Worm (Caenorhabditis elegans) whole organism, L2 larva: Measurements from ENCODE around the gene F53A9.9.

Experiments used
- alr-1 ChIP-seq: fragments of 150-350 bp; optimal IDR thresholded peaks from 2 replicates; lab custom pipeline; 2014; ENCODE audit warnings: missing biosample characterization, missing genetic modification characterization
- ama-1 ChIP-seq: fragments of 150-350 bp; optimal IDR thresholded peaks from 2 replicates; lab custom pipeline; 2018; ENCODE audit warnings: inconsistent platforms
- ceh-16 ChIP-seq: fragments of 150-350 bp; optimal IDR thresholded peaks from 2 replicates; lab custom pipeline; 2014; ENCODE audit warnings: missing biosample characterization, missing genetic modification characterization
- lin-13 ChIP-seq: fragments of 150-350 bp; optimal IDR thresholded peaks from 2 replicates; lab custom pipeline; 2014; ENCODE audit warnings: missing biosample characterization, missing genetic modification reagents, missing genetic modification characterization
- nhr-10 ChIP-seq: sonication (generic microtip); optimal IDR thresholded peaks from 2 replicates; lab custom pipeline; 2017; ENCODE audit warnings: missing biosample characterization, missing genetic modification characterization
- nhr-12 ChIP-seq: fragments of 150-350 bp; optimal IDR thresholded peaks from 2 replicates; lab custom pipeline; 2014; ENCODE audit warnings: missing biosample characterization, missing genetic modification characterization
- nhr-237 ChIP-seq: fragments of 150-350 bp; optimal IDR thresholded peaks from 2 replicates; lab custom pipeline; 2014; ENCODE audit warnings: missing biosample characterization, missing genetic modification characterization
- nhr-6 ChIP-seq: fragments of 150-350 bp; optimal IDR thresholded peaks from 2 replicates; lab custom pipeline; 2014; ENCODE audit warnings: missing biosample characterization, missing genetic modification characterization
- sma-9 ChIP-seq, 2 experiments: fragments of 150-350 bp in 1 of 2; sonication (generic microtip) in 1 of 2; optimal IDR thresholded peaks; 2 replicates each; lab custom pipeline; 2014 to 2016; ENCODE audit warnings: missing genetic modification characterization in 2 of 2, mild to moderate bottlenecking in 1 of 2, missing biosample characterization in 1 of 2, missing compliant biosample characterization in 1 of 2, missing genetic modification reagents in 1 of 2, moderate library complexity in 1 of 2
- snpc-4 ChIP-seq: fragments of 150-350 bp; optimal IDR thresholded peaks from 2 replicates; lab custom pipeline; 2014; ENCODE audit warnings: missing biosample characterization, missing genetic modification characterization
- unc-39 ChIP-seq: fragments of 150-350 bp; optimal IDR thresholded peaks from 2 replicates; lab custom pipeline; 2014; ENCODE audit warnings: missing biosample characterization, missing genetic modification characterization
- unc-62 ChIP-seq: fragments of 150-350 bp; optimal IDR thresholded peaks from 2 replicates; lab custom pipeline; 2014; ENCODE audit warnings: missing biosample characterization, missing genetic modification reagents, missing genetic modification characterization
- ztf-11 ChIP-seq: sonication (generic microtip); optimal IDR thresholded peaks from 2 replicates; lab custom pipeline; 2017; ENCODE audit warnings: missing biosample characterization, missing genetic modification characterization
- ztf-4 ChIP-seq: fragments of 150-350 bp; optimal IDR thresholded peaks from 2 replicates; lab custom pipeline; 2014; ENCODE audit warnings: missing biosample characterization, missing genetic modification characterization

- no peak for TF ChIP-seq nhr-6 (tag; lab: Kevin White, UChicago)
- no peak for TF ChIP-seq ztf-11 (tag; lab: Kevin White, UChicago)
- TF ChIP-seq snpc-4 (tag; lab: Kevin White, UChicago): no peak
- no peak for TF ChIP-seq nhr-12 (tag; lab: Kevin White, UChicago)
- TF ChIP-seq unc-39 (tag; lab: Kevin White, UChicago): no peak
- TF ChIP-seq ztf-4 (tag; lab: Kevin White, UChicago): no peak
- TF ChIP-seq unc-62 (GFP tag; lab: Kevin White, UChicago): no peak
- no peak for TF ChIP-seq nhr-237 (tag; lab: Kevin White, UChicago)
- TF ChIP-seq nhr-10 (tag; lab: Kevin White, UChicago): no peak
- TF ChIP-seq ama-1: no peak
- no peak for TF ChIP-seq alr-1 (tag; lab: Kevin White, UChicago)
- no peak for TF ChIP-seq lin-13 (GFP tag; lab: Kevin White, UChicago)
- no peak for TF ChIP-seq ceh-16 (tag; lab: Kevin White, UChicago)
- TF ChIP-seq sma-9 (GFP tag; optimal IDR thresholded peaks at IDR 0.05; lab: Kevin White, UChicago): no peak
- no peak for TF ChIP-seq sma-9 (tag; optimal IDR thresholded peaks at IDR 0.05; lab: Kevin White, UChicago)
Measured at ce11 chrX:8718153-8718552, 2.4 kb downstream of the F53A9.9 start.
